Fruit fly (Drosophila melanogaster) whole organism, embryonic: ENCODE measurements around the gene Pi3K68D.

ENCODE experiments used
- CG10366 ChIP-seq: fragments of 200-800 bp; sonication (Bioruptor generic); IDR thresholded peaks from 2 replicates; pipeline ENCODE4 v1.3.6; 2022; ENCODE audit warnings: missing biosample characterization, missing genetic modification characterization
- CG11696 ChIP-seq: fragments of 200-800 bp; sonication (Bioruptor generic); IDR thresholded peaks from 2 replicates; pipeline ENCODE4 v1.3.6; 2022; ENCODE audit warnings: missing biosample characterization, missing genetic modification characterization
- CG12219 ChIP-seq: fragments of 200-800 bp; sonication (Bioruptor generic); optimal IDR thresholded peaks from 3 replicates; lab custom pipeline; 2018; ENCODE audit warnings: missing biosample characterization, mild to moderate bottlenecking, missing genetic modification characterization
- CG1233 ChIP-seq: fragments of 200-800 bp; sonication (Bioruptor generic); optimal IDR thresholded peaks from 4 replicates; lab custom pipeline; 2018; ENCODE audit warnings: missing biosample characterization, mild to moderate bottlenecking, missing genetic modification characterization
- CG12769 ChIP-seq: fragments of 200-800 bp; sonication (Bioruptor generic); optimal IDR thresholded peaks from 2 replicates; lab custom pipeline; 2019; ENCODE audit warnings: missing biosample characterization, mild to moderate bottlenecking, missing genetic modification characterization, moderate library complexity
- CG13287 ChIP-seq: fragments of 200-800 bp; sonication (Bioruptor generic); IDR thresholded peaks from 2 replicates; pipeline ENCODE4 v1.3.6; 2022; ENCODE audit warnings: missing biosample characterization, missing genetic modification characterization; ENCODE audit not compliant: partially characterized antibody
- CG16815 ChIP-seq: fragments of 200-800 bp; sonication (Bioruptor generic); optimal IDR thresholded peaks from 3 replicates; lab custom pipeline; 2017; ENCODE audit warnings: missing biosample characterization, mild to moderate bottlenecking, missing genetic modification characterization
- CG17912 ChIP-seq: fragments of 200-800 bp; sonication (Bioruptor generic); optimal IDR thresholded peaks from 2 replicates; lab custom pipeline; 2018; ENCODE audit warnings: missing biosample characterization, mild to moderate bottlenecking, missing genetic modification characterization
- CG18619 ChIP-seq: fragments of 200-800 bp; sonication (Bioruptor generic); optimal IDR thresholded peaks from 3 replicates; lab custom pipeline; 2017; ENCODE audit warnings: missing biosample characterization, mild to moderate bottlenecking, missing genetic modification characterization
- CG2889 ChIP-seq: fragments of 200-800 bp; sonication (Bioruptor generic); IDR thresholded peaks from 3 replicates; pipeline ENCODE4 v1.3.6; 2022; ENCODE audit warnings: missing biosample characterization, missing genetic modification characterization
- CG3163 ChIP-seq: fragments of 200-800 bp; sonication (Bioruptor generic); optimal IDR thresholded peaks from 3 replicates; lab custom pipeline; 2016; ENCODE audit warnings: missing biosample characterization, missing genetic modification characterization
- CG32532 ChIP-seq: fragments of 200-800 bp; sonication (Bioruptor generic); IDR thresholded peaks from 2 replicates; pipeline ENCODE4 v1.3.6; 2022; ENCODE audit warnings: missing biosample characterization, missing genetic modification characterization
- CG4282 ChIP-seq: fragments of 200-800 bp; sonication (Bioruptor generic); optimal IDR thresholded peaks from 2 replicates; lab custom pipeline; 2016; ENCODE audit warnings: missing biosample characterization, missing genetic modification characterization
- CG4360 ChIP-seq: fragments of 200-800 bp; sonication (Bioruptor generic); IDR thresholded peaks from 2 replicates; pipeline ENCODE4 v1.3.6; 2022; ENCODE audit warnings: missing biosample characterization, missing genetic modification characterization
- CG6683 ChIP-seq: fragments of 200-800 bp; sonication (Bioruptor generic); optimal IDR thresholded peaks from 2 replicates; lab custom pipeline; 2017; ENCODE audit warnings: missing biosample characterization, mild to moderate bottlenecking, missing genetic modification characterization, missing genetic modification reagents
- CG8290 ChIP-seq, 3 experiments: fragments of 200-800 bp; sonication (Bioruptor generic); optimal IDR thresholded peaks; 2 replicates each; lab custom pipeline; 2016 to 2019; ENCODE audit warnings: missing biosample characterization in 3 of 3, missing genetic modification characterization in 3 of 3, mild to moderate bottlenecking in 2 of 3, moderate library complexity in 1 of 3
- CG8359 ChIP-seq: fragments of 200-800 bp; sonication (Bioruptor generic); optimal IDR thresholded peaks from 2 replicates; lab custom pipeline; 2017; ENCODE audit warnings: missing biosample characterization, mild to moderate bottlenecking, missing genetic modification characterization, borderline replicate concordance
- CG8388 ChIP-seq: fragments of 200-800 bp; sonication (Bioruptor generic); optimal IDR thresholded peaks from 2 replicates; lab custom pipeline; 2019; ENCODE audit warnings: missing biosample characterization, mild to moderate bottlenecking, missing genetic modification characterization, moderate library complexity
- CG9817 ChIP-seq: fragments of 200-800 bp; sonication (Bioruptor generic); optimal IDR thresholded peaks from 2 replicates; lab custom pipeline; 2018; ENCODE audit warnings: missing biosample characterization, mild to moderate bottlenecking, missing genetic modification characterization, moderate library complexity
- D ChIP-seq, 2 experiments: fragments of 200-800 bp in 1 of 2; fragments of >200 bp in 1 of 2; sonication (Bioruptor generic) in 1 of 2; optimal IDR thresholded peaks; 2 replicates in 1 of 2; 3 replicates in 1 of 2; lab custom pipeline; 2017; ENCODE audit warnings: mild to moderate bottlenecking in 1 of 2, missing biosample characterization in 1 of 2, missing genetic modification characterization in 1 of 2, missing genetic modification reagents in 1 of 2
- Dfd ChIP-seq, 2 experiments: fragments of >200 bp; optimal IDR thresholded peaks; 2 replicates each; lab custom pipeline; 2017; ENCODE audit warnings: missing biosample characterization in 2 of 2, missing genetic modification characterization in 2 of 2
- Gug ChIP-seq: fragments of 200-800 bp; sonication (Bioruptor generic); IDR thresholded peaks from 4 replicates; pipeline ENCODE4 v1.3.6; 2022; ENCODE audit warnings: missing biosample characterization, missing genetic modification characterization
- HLH3B ChIP-seq: fragments of 200-800 bp; sonication (Bioruptor generic); IDR thresholded peaks from 2 replicates; pipeline ENCODE4 v1.3.6; 2022; ENCODE audit warnings: missing biosample characterization, missing genetic modification characterization
- Kr ChIP-seq: fragments of 200-800 bp; sonication (Bioruptor generic); optimal IDR thresholded peaks from 2 replicates; lab custom pipeline; 2017; ENCODE audit warnings: missing biosample characterization, mild to moderate bottlenecking, missing genetic modification characterization
- MTF-1 ChIP-seq: fragments of 200-800 bp; sonication (Bioruptor generic); optimal IDR thresholded peaks from 2 replicates; lab custom pipeline; 2018; ENCODE audit warnings: missing biosample characterization, mild to moderate bottlenecking, missing genetic modification characterization, borderline replicate concordance
- Med ChIP-seq: fragments of 200-800 bp; sonication (Bioruptor generic); peaks from one replicate; lab custom pipeline; 2016; ENCODE audit warnings: missing biosample characterization, missing genetic modification characterization, mild to moderate bottlenecking, inconsistent platforms, moderate library complexity
- Mrtf ChIP-seq: fragments of 200-800 bp; sonication (Bioruptor generic); IDR thresholded peaks from 3 replicates; pipeline ENCODE4 v1.3.6; 2022; ENCODE audit warnings: missing biosample characterization, missing genetic modification characterization
- NC2β ChIP-seq: fragments of 200-800 bp; sonication (Bioruptor generic); optimal IDR thresholded peaks from 2 replicates; lab custom pipeline; 2016; ENCODE audit warnings: missing biosample characterization, missing genetic modification characterization
- Sox100B ChIP-seq: fragments of 200-800 bp; sonication (Bioruptor generic); optimal IDR thresholded peaks from 3 replicates; lab custom pipeline; 2018; ENCODE audit warnings: missing biosample characterization, mild to moderate bottlenecking, missing genetic modification characterization
- Stat92E ChIP-seq, 3 experiments: fragments of >200 bp in 2 of 3; fragments of 200-800 bp in 1 of 3; sonication (Bioruptor generic) in 1 of 3; optimal IDR thresholded peaks; 2 replicates each; lab custom pipeline; 2017 to 2019; ENCODE audit warnings: missing biosample characterization in 3 of 3, missing genetic modification characterization in 3 of 3, mild to moderate bottlenecking in 1 of 3, moderate library complexity in 1 of 3
- Tbp ChIP-seq: fragments of >200 bp; optimal IDR thresholded peaks from 2 replicates; lab custom pipeline; 2018; ENCODE audit warnings: missing biosample characterization, missing genetic modification characterization
- ash1 ChIP-seq: fragments of 200-800 bp; sonication (Bioruptor generic); optimal IDR thresholded peaks from 2 replicates; lab custom pipeline; 2018; ENCODE audit warnings: missing biosample characterization, mild to moderate bottlenecking, missing genetic modification characterization
- bigmax ChIP-seq: fragments of 200-800 bp; sonication (Bioruptor generic); optimal IDR thresholded peaks from 2 replicates; lab custom pipeline; 2018; ENCODE audit warnings: missing biosample characterization, mild to moderate bottlenecking, missing genetic modification characterization
- ci ChIP-seq: fragments of 200-800 bp; sonication (Bioruptor generic); IDR thresholded peaks from 3 replicates; pipeline ENCODE4 v1.3.6; 2022; ENCODE audit warnings: missing biosample characterization, missing genetic modification characterization
- crc ChIP-seq: fragments of 200-800 bp; sonication (Bioruptor generic); optimal IDR thresholded peaks from 2 replicates; lab custom pipeline; 2016; ENCODE audit warnings: missing biosample characterization, missing genetic modification characterization
- crol ChIP-seq: fragments of 200-800 bp; sonication (Bioruptor generic); IDR thresholded peaks from 2 replicates; pipeline ENCODE4 v1.3.6; 2022; ENCODE audit warnings: missing biosample characterization, missing genetic modification characterization
- danr ChIP-seq: fragments of 200-800 bp; sonication (Bioruptor generic); IDR thresholded peaks from 2 replicates; pipeline ENCODE4 v1.3.6; 2022; ENCODE audit warnings: missing biosample characterization, missing genetic modification characterization
- dpn ChIP-seq, 2 experiments: fragments of 200-800 bp; sonication (Bioruptor generic); optimal IDR thresholded peaks; 3 replicates each; lab custom pipeline; 2016; ENCODE audit warnings: missing biosample characterization in 2 of 2, missing genetic modification characterization in 2 of 2
- knrl ChIP-seq: fragments of 200-800 bp; sonication (Bioruptor generic); IDR thresholded peaks from 3 replicates; pipeline ENCODE4 v1.3.6; 2022; ENCODE audit warnings: missing biosample characterization, missing genetic modification characterization; ENCODE audit not compliant: partially characterized antibody
- pnt ChIP-seq: fragments of 200-800 bp; sonication (Bioruptor generic); optimal IDR thresholded peaks from 3 replicates; lab custom pipeline; 2016; ENCODE audit warnings: missing biosample characterization, missing genetic modification characterization
- ranshi ChIP-seq: fragments of 200-800 bp; sonication (Bioruptor generic); IDR thresholded peaks from 2 replicates; pipeline ENCODE4 v1.3.6; 2022; ENCODE audit warnings: missing biosample characterization, missing genetic modification characterization
- rib ChIP-seq: fragments of 200-800 bp; sonication (Bioruptor generic); IDR thresholded peaks from 2 replicates; pipeline ENCODE4 v1.3.6; 2022; ENCODE audit warnings: missing biosample characterization, missing genetic modification characterization
- scrt ChIP-seq: fragments of 200-800 bp; sonication (Bioruptor generic); optimal IDR thresholded peaks from 2 replicates; lab custom pipeline; 2018; ENCODE audit warnings: missing biosample characterization, mild to moderate bottlenecking, missing genetic modification characterization, moderate library complexity
- shn ChIP-seq: fragments of 200-800 bp; sonication (Bioruptor generic); optimal IDR thresholded peaks from 3 replicates; lab custom pipeline; 2016; ENCODE audit warnings: missing biosample characterization, missing genetic modification characterization
- slbo ChIP-seq: fragments of 200-800 bp; sonication (Bioruptor generic); IDR thresholded peaks from 2 replicates; pipeline ENCODE4 v1.3.6; 2022; ENCODE audit warnings: missing biosample characterization, missing genetic modification characterization
- so ChIP-seq: fragments of 200-800 bp; sonication (Bioruptor generic); IDR thresholded peaks from 3 replicates; pipeline ENCODE4 v1.3.6; 2022; ENCODE audit warnings: missing biosample characterization, missing genetic modification characterization
- tin ChIP-seq: fragments of 200-800 bp; sonication (Bioruptor generic); optimal IDR thresholded peaks from 3 replicates; lab custom pipeline; 2016; ENCODE audit warnings: missing biosample characterization, missing genetic modification characterization
- twi ChIP-seq: fragments of 200-800 bp; optimal IDR thresholded peaks from 2 replicates; lab custom pipeline; 2019; ENCODE audit warnings: missing biosample characterization, mild to moderate bottlenecking, missing genetic modification characterization, moderate library complexity

Gene Pi3K68D

dm6 chr3L:11832360-11833295, 42.8 kb upstream of the Pi3K68D start (continued):
- peak; percentile 71; the same call in 1 of the 2 replicates for TF ChIP-seq crol (GFP tag; lab: Robert Waterston, UW)
- TF ChIP-seq NC2β, result no peak
- TF ChIP-seq CG12219 (GFP tag; lab: Kevin White, UChicago), result no peak
- no peak for TF ChIP-seq CG4282
- TF ChIP-seq CG4360 (GFP tag; lab: Robert Waterston, UW), result peak; percentile 100
- TF ChIP-seq CG8290 (GFP tag; optimal IDR thresholded peaks at IDR 0.05; lab: Kevin White, UChicago), result no peak
- no peak for TF ChIP-seq CG8290 (tag; optimal IDR thresholded peaks at IDR 0.05; lab: Kevin White, UChicago)
- TF ChIP-seq Dfd (GFP tag; optimal IDR thresholded peaks at IDR 0.05; lab: Kevin White, UChicago), result no peak
- TF ChIP-seq Sox100B, result no peak
- TF ChIP-seq slbo, result no peak
- no peak for TF ChIP-seq CG13287 (GFP tag; lab: Robert Waterston, UW)
- no peak for TF ChIP-seq CG17912 (GFP tag; lab: Kevin White, UChicago)
- no peak for TF ChIP-seq knrl (GFP tag; lab: Robert Waterston, UW)
- no peak for TF ChIP-seq D (optimal IDR thresholded peaks at IDR 0.05; lab: Kevin White, UChicago)
- no peak for TF ChIP-seq D (GFP tag; optimal IDR thresholded peaks at IDR 0.05; lab: Kevin White, UChicago)
- TF ChIP-seq CG6683, result no peak
- TF ChIP-seq CG9817 (tag; lab: Kevin White, UChicago), result no peak
- TF ChIP-seq shn (GFP tag; lab: Kevin White, UChicago), result no peak
- no peak for TF ChIP-seq crc (GFP tag; lab: Kevin White, UChicago)
- no peak for TF ChIP-seq CG32532
- no peak for TF ChIP-seq danr (GFP tag; lab: Robert Waterston, UW)
- no peak for TF ChIP-seq rib (GFP tag; lab: Robert Waterston, UW)
- no peak for TF ChIP-seq Gug (GFP tag; lab: Robert Waterston, UW)
- no peak for TF ChIP-seq CG16815 (GFP tag; lab: Kevin White, UChicago)
- no peak for TF ChIP-seq Stat92E (GFP tag; optimal IDR thresholded peaks at IDR 0.05; lab: Kevin White, UChicago)
- no peak for TF ChIP-seq scrt (GFP tag; lab: Kevin White, UChicago)
- TF ChIP-seq dpn (GFP tag; optimal IDR thresholded peaks at IDR 0.05; lab: Kevin White, UChicago), result no peak
- TF ChIP-seq so (GFP tag; lab: Robert Waterston, UW), result no peak
- peak; percentile 73 for TF ChIP-seq Med (GFP tag; lab: Kevin White, UChicago)
- no peak for TF ChIP-seq CG2889
- peak; percentile 57 for TF ChIP-seq CG3163 (GFP tag; lab: Kevin White, UChicago)
- TF ChIP-seq ash1 (GFP tag; lab: Kevin White, UChicago), result no peak
- TF ChIP-seq pnt, result no peak
- TF ChIP-seq CG8359, result no peak
- no peak for TF ChIP-seq CG8388 (GFP tag; lab: Kevin White, UChicago)
- TF ChIP-seq bigmax (GFP tag; lab: Kevin White, UChicago), result peak; percentile 75
- TF ChIP-seq Kr (GFP tag; lab: Kevin White, UChicago), result no peak
- no peak for TF ChIP-seq tin
- TF ChIP-seq HLH3B, result no peak
- no peak for TF ChIP-seq Tbp (GFP tag; lab: Kevin White, UChicago)
- TF ChIP-seq MTF-1 (GFP tag; lab: Kevin White, UChicago), result no peak
- TF ChIP-seq ranshi (GFP tag; lab: Robert Waterston, UW), result 0 out of 2 replicates have a peak, but pooled peaks have one; percentile 22
- TF ChIP-seq CG12769 (tag; lab: Kevin White, UChicago), result no peak
- TF ChIP-seq ci, result no peak
- peak; percentile 62 for TF ChIP-seq twi
- no peak for TF ChIP-seq CG10366 (GFP tag; lab: Robert Waterston, UW)
- TF ChIP-seq CG1233 (GFP tag; lab: Kevin White, UChicago), result no peak
- TF ChIP-seq CG18619, result no peak
- TF ChIP-seq Mrtf (GFP tag; lab: Robert Waterston, UW), result no peak
- TF ChIP-seq CG11696 (GFP tag; lab: Robert Waterston, UW), result no peak
